Worm (Caenorhabditis elegans) whole organism, L1 larva: ENCODE data around the gene K09B11.4.

Experiments used
- aly-2 ChIP-seq: fragments of 150-350 bp; optimal IDR thresholded peaks from 2 replicates; lab custom pipeline; 2014; ENCODE audit warnings: missing biosample characterization, missing genetic modification characterization
- elt-2 ChIP-seq: sonication (generic microtip); optimal IDR thresholded peaks from 2 replicates; lab custom pipeline; 2016; ENCODE audit warnings: missing genetic modification characterization, mild to moderate bottlenecking, inconsistent platforms, missing compliant biosample characterization, missing genetic modification reagents

DNA sequence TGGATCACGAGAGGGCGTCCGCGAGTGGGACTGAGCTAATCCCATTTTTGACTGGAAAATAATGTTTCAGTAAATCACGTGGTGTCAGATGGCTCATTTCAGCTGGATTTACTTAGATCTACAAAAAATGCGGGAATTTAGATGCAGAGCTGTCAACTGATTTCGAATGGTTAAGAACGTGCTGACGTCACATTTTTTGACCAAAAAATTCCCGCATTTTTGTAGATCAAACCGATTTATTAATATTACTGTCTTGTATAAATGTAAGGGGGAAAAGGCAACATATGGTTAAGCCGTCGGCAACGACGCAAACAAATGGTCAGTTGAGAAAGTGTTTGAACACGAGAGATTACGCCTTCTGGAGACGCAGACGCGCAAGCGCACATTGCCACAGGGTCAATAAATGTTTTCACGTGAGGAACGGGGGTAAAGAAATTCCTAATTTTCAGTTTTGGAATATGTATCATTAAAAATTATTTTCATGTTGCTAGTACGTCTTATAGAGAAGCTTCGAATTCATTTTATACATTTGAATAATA lies 16.4 kb upstream of the K09B11.4 start, which contains the start of gene gcl-1:
- TF ChIP-seq aly-2 (tag; lab: Kevin White, UChicago) (no peak), elt-2 (tag; lab: Kevin White, UChicago) (no peak)
